Worm (Caenorhabditis elegans) whole organism, young adult: ENCODE results near the gene srh-246.

ENCODE experiments used
- B0019.2 ChIP-seq: fragments of 200-800 bp; sonication (Bioruptor generic); conservative IDR thresholded peaks from 2 replicates; pipeline ENCODE4 v1.3.6; 2022; ENCODE audit warnings: missing genetic modification reagents, missing genetic modification characterization, missing compliant biosample characterization
- B0035.1 ChIP-seq: sonication (generic microtip); optimal IDR thresholded peaks from 2 replicates; lab custom pipeline; 2016; ENCODE audit warnings: missing genetic modification characterization, mild to moderate bottlenecking, missing compliant biosample characterization, missing genotype, missing genetic modification reagents
- B0336.3 ChIP-seq: fragments of 200-800 bp; sonication (Bioruptor generic); IDR thresholded peaks from 2 replicates; pipeline ENCODE4 v1.3.6; 2022; ENCODE audit warnings: missing genetic modification characterization, missing compliant biosample characterization
- F10E7.11 ChIP-seq: sonication (generic microtip); optimal IDR thresholded peaks from 2 replicates; lab custom pipeline; 2017; ENCODE audit warnings: mild to moderate bottlenecking, missing genetic modification characterization, moderate library complexity, missing compliant biosample characterization
- F22D6.2 ChIP-seq: sonication (generic microtip); optimal IDR thresholded peaks from 2 replicates; lab custom pipeline; 2016; ENCODE audit warnings: mild to moderate bottlenecking, missing genetic modification characterization, missing compliant biosample characterization
- F52B5.7 ChIP-seq: sonication (generic microtip); optimal IDR thresholded peaks from 2 replicates; lab custom pipeline; 2016; ENCODE audit warnings: mild to moderate bottlenecking, missing genetic modification characterization, missing compliant biosample characterization
- F57A8.1 ChIP-seq: fragments of 200-800 bp; sonication (Bioruptor generic); optimal IDR thresholded peaks from 2 replicates; lab custom pipeline; 2018; ENCODE audit warnings: mild to moderate bottlenecking, missing genetic modification characterization, moderate library complexity, missing compliant biosample characterization
- Y53G8AR.9 ChIP-seq: fragments of 200-800 bp; sonication (Bioruptor generic); conservative IDR thresholded peaks from 2 replicates; pipeline ENCODE4 v1.3.6; 2022; ENCODE audit warnings: missing genetic modification reagents, missing genetic modification characterization, missing compliant biosample characterization
- Y56A3A.18 ChIP-seq: fragments of 200-800 bp; sonication (Bioruptor generic); IDR thresholded peaks from 2 replicates; pipeline ENCODE4 v1.3.6; 2022; ENCODE audit warnings: missing genetic modification reagents, missing genetic modification characterization, missing compliant biosample characterization
- Y67H2A.10 ChIP-seq: fragments of 200-800 bp; sonication (Bioruptor generic); conservative IDR thresholded peaks from 2 replicates; pipeline ENCODE4 v1.3.6; 2022; ENCODE audit warnings: missing genetic modification reagents, missing genetic modification characterization, missing compliant biosample characterization
- ceh-100 ChIP-seq: fragments of 200-800 bp; sonication (Bioruptor generic); IDR thresholded peaks from 2 replicates; pipeline ENCODE4 v1.3.6; 2022; ENCODE audit warnings: missing genetic modification reagents, missing genetic modification characterization, missing compliant biosample characterization
- ceh-27 ChIP-seq: fragments of 200-800 bp; sonication (Bioruptor generic); optimal IDR thresholded peaks from 2 replicates; lab custom pipeline; 2018; ENCODE audit warnings: mild to moderate bottlenecking, missing genetic modification characterization, moderate library complexity, missing compliant biosample characterization
- ceh-40 ChIP-seq: fragments of 200-800 bp; sonication (Bioruptor generic); IDR thresholded peaks from 2 replicates; pipeline ENCODE4 v1.3.6; 2022; ENCODE audit warnings: missing genetic modification characterization, missing compliant biosample characterization
- ceh-91 ChIP-seq: fragments of 200-800 bp; sonication (Bioruptor generic); IDR thresholded peaks from 2 replicates; pipeline ENCODE4 v1.3.6; 2022; ENCODE audit warnings: missing genetic modification reagents, missing genetic modification characterization, missing compliant biosample characterization
- dpff-1 ChIP-seq: sonication (generic microtip); optimal IDR thresholded peaks from 2 replicates; lab custom pipeline; 2017; ENCODE audit warnings: mild to moderate bottlenecking, missing genetic modification characterization, missing compliant biosample characterization
- efl-1 ChIP-seq: fragments of 150-350 bp; optimal IDR thresholded peaks from 2 replicates; lab custom pipeline; 2014; ENCODE audit warnings: missing biosample characterization, missing genetic modification reagents, missing genetic modification characterization
- ekl-4 ChIP-seq: fragments of 200-800 bp; sonication (Bioruptor generic); IDR thresholded peaks from 2 replicates; pipeline ENCODE4 v1.3.6; 2022; ENCODE audit warnings: missing genetic modification reagents, missing genetic modification characterization, missing compliant biosample characterization
- gei-17 ChIP-seq: fragments of 200-800 bp; sonication (Bioruptor generic); optimal IDR thresholded peaks from 2 replicates; lab custom pipeline; 2018; ENCODE audit warnings: mild to moderate bottlenecking, missing genetic modification characterization, missing compliant biosample characterization
- hrde-1 ChIP-seq: sonication (generic microtip); optimal IDR thresholded peaks from 2 replicates; lab custom pipeline; 2016; ENCODE audit warnings: missing genetic modification characterization, mild to moderate bottlenecking, missing compliant biosample characterization, moderate library complexity, missing genotype, missing genetic modification reagents, borderline replicate concordance
- lag-1 ChIP-seq: fragments of 200-800 bp; sonication (Bioruptor generic); IDR thresholded peaks from 2 replicates; pipeline ENCODE4 v1.3.6; 2022; ENCODE audit warnings: missing genetic modification reagents, missing genetic modification characterization, missing compliant biosample characterization
- let-526 ChIP-seq: fragments of 200-800 bp; sonication (Bioruptor generic); IDR thresholded peaks from 2 replicates; pipeline ENCODE4 v1.3.6; 2022; ENCODE audit warnings: missing genetic modification reagents, missing genetic modification characterization, missing compliant biosample characterization
- lin-26 ChIP-seq: fragments of 200-800 bp; sonication (Bioruptor generic); IDR thresholded peaks from 2 replicates; pipeline ENCODE4 v1.3.6; 2022; ENCODE audit warnings: missing genetic modification reagents, missing genetic modification characterization, missing compliant biosample characterization
- lin-54 ChIP-seq: fragments of 200-800 bp; sonication (Bioruptor generic); optimal IDR thresholded peaks from 2 replicates; lab custom pipeline; 2018; ENCODE audit warnings: mild to moderate bottlenecking, missing genetic modification characterization, missing compliant biosample characterization
- lir-1 ChIP-seq: fragments of 200-800 bp; sonication (Bioruptor generic); conservative IDR thresholded peaks from 2 replicates; pipeline ENCODE4 v1.3.6; 2022; ENCODE audit warnings: missing genetic modification reagents, missing genetic modification characterization, missing compliant biosample characterization
- madf-3 ChIP-seq: fragments of 200-800 bp; sonication (Bioruptor generic); IDR thresholded peaks from 2 replicates; pipeline ENCODE4 v1.3.6; 2022; ENCODE audit warnings: missing genetic modification reagents, missing genetic modification characterization, missing compliant biosample characterization
- mel-28 ChIP-seq: sonication (generic microtip); optimal IDR thresholded peaks from 2 replicates; lab custom pipeline; 2016; ENCODE audit warnings: borderline replicate concordance, mild to moderate bottlenecking, missing genetic modification characterization, missing compliant biosample characterization
- nfyb-1 ChIP-seq: fragments of 200-800 bp; sonication (Bioruptor generic); IDR thresholded peaks from 2 replicates; pipeline ENCODE4 v1.3.6; 2022; ENCODE audit warnings: missing genetic modification reagents, missing genetic modification characterization, missing compliant biosample characterization
- nhr-179 ChIP-seq: sonication (generic microtip); optimal IDR thresholded peaks from 2 replicates; lab custom pipeline; 2016; ENCODE audit warnings: mild to moderate bottlenecking, missing genetic modification characterization, missing compliant biosample characterization
- nhr-27 ChIP-seq: fragments of 200-800 bp; sonication (Bioruptor generic); optimal IDR thresholded peaks from 2 replicates; lab custom pipeline; 2018; ENCODE audit warnings: mild to moderate bottlenecking, missing genetic modification characterization, moderate library complexity, missing compliant biosample characterization
- rec-8 ChIP-seq, 2 experiments: sonication (generic microtip); optimal IDR thresholded peaks; 2 replicates each; lab custom pipeline; 2016; ENCODE audit warnings: mild to moderate bottlenecking in 2 of 2, missing genetic modification characterization in 2 of 2, missing genetic modification reagents in 2 of 2, missing genotype in 2 of 2, missing biosample characterization in 1 of 2, missing compliant biosample characterization in 1 of 2, moderate library complexity in 1 of 2
- sdz-38 ChIP-seq: sonication (generic microtip); optimal IDR thresholded peaks from 2 replicates; lab custom pipeline; 2016; ENCODE audit warnings: missing genotype, missing genetic modification characterization, missing compliant biosample characterization
- snpc-4 ChIP-seq, 5 experiments: fragments of 150-350 bp in 1 of 5; sonication (generic microtip) in 4 of 5; optimal IDR thresholded peaks; 2 replicates each; lab custom pipeline; 2014 to 2018; ENCODE audit warnings: missing genetic modification characterization in 5 of 5, missing biosample characterization in 3 of 5, antibody characterized with exemption in 2 of 5, mild to moderate bottlenecking in 2 of 5, missing compliant biosample characterization in 2 of 5, missing genotype in 2 of 5, moderate library complexity in 2 of 5, missing genetic modification reagents in 1 of 5
- somi-1 ChIP-seq: fragments of 200-800 bp; sonication (Bioruptor generic); optimal IDR thresholded peaks from 2 replicates; lab custom pipeline; 2018; ENCODE audit warnings: mild to moderate bottlenecking, missing genetic modification characterization, missing compliant biosample characterization
- ztf-18 ChIP-seq: sonication (generic microtip); optimal IDR thresholded peaks from 2 replicates; lab custom pipeline; 2016; ENCODE audit warnings: missing genotype, mild to moderate bottlenecking, missing genetic modification characterization, missing compliant biosample characterization
- ztf-22 ChIP-seq: fragments of 200-800 bp; sonication (Bioruptor generic); optimal IDR thresholded peaks from 2 replicates; lab custom pipeline; 2018; ENCODE audit warnings: mild to moderate bottlenecking, missing genetic modification characterization, moderate library complexity, missing compliant biosample characterization

The srh-246 gene

DNA sequence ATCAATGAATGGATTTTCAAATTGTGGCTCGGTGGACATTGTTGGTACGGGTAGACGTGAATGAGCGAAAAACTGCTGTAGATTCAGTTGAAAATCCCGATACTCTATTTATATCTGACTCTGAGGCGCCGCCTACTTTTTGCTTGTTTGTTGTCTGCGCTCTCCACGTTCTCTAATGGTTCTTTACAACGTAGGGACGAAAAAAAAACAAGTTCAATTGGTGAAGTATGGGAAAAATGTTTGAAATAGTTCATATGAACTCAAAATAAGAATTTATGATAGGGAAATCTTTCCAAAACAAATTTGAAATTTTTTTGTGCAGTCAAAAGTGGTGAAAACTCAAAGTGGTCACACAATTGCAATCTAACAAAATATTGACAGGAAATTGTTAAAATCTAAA is 22.7 kb downstream of the srh-246 start, which contains the start of gene F48G7.10:
Gene F48G7.10, minus strand, starts transcription at position 101 of the 400 bp plus-strand sequence.
- TF ChIP-seq lin-54 (GFP tag; lab: Kevin White, UChicago) (no peak), hrde-1 (tag; lab: Kevin White, UChicago) (no peak), somi-1 (GFP tag; lab: Kevin White, UChicago) (no peak), B0336.3 (no peak), Y67H2A.10 (GFP tag; lab: Robert Waterston, UW) (no peak), ceh-27 (GFP tag; lab: Kevin White, UChicago) (no peak), ceh-40 (GFP tag; lab: Robert Waterston, UW) (no peak), sdz-38 (tag; lab: Kevin White, UChicago) (no peak), nhr-27 (tag; lab: Kevin White, UChicago) (no peak), madf-3 (GFP tag; lab: Robert Waterston, UW) (no peak), F52B5.7 (tag; lab: Kevin White, UChicago) (no peak), lir-1 (GFP tag; lab: Robert Waterston, UW) (no peak)
- TF ChIP-seq, all 124 proteins: peak for 0

DNA sequence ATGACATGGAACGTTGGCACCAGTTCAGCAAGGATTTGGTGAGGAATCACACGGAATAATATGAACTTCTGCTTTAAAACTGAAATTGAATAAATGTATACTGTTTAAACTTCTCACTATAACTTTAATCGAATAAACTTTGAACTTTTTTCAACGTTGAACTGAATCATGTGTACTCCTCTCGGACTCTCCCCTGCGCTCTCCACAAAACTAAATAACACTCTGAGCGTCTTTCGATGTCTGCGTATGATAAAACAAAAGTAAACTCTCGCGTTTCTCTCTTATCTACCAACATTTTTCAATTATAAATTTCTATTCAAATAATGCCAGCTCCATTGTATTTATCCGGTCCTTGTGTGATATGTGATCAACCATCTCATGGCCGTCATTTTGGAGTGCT is 25.7 kb downstream of the srh-246 start:
- TF ChIP-seq let-526 (no peak), efl-1 (GFP tag; lab: Kevin White, UChicago) (no peak), dpff-1 (no peak), F57A8.1 (GFP tag; lab: Kevin White, UChicago) (no peak), lin-26 (GFP tag; lab: Robert Waterston, UW) (no peak), nhr-179 (no peak), ztf-18 (tag; lab: Kevin White, UChicago) (no peak), ceh-91 (GFP tag; lab: Robert Waterston, UW) (no peak), Y56A3A.18 (GFP tag; lab: Robert Waterston, UW) (no peak), ceh-100 (GFP tag; lab: Robert Waterston, UW) (no peak), F10E7.11 (tag; lab: Kevin White, UChicago) (no peak), F22D6.2 (tag; lab: Kevin White, UChicago) (no peak), B0019.2 (GFP tag; lab: Robert Waterston, UW) (no peak), ztf-22 (GFP tag; lab: Kevin White, UChicago) (no peak), lag-1 (GFP tag; lab: Robert Waterston, UW) (no peak), ekl-4 (GFP tag; lab: Robert Waterston, UW) (no peak), ceh-40 (GFP tag; lab: Robert Waterston, UW) (no peak), hrde-1 (tag; lab: Kevin White, UChicago) (no peak), gei-17 (GFP tag; lab: Kevin White, UChicago) (no peak)

DNA sequence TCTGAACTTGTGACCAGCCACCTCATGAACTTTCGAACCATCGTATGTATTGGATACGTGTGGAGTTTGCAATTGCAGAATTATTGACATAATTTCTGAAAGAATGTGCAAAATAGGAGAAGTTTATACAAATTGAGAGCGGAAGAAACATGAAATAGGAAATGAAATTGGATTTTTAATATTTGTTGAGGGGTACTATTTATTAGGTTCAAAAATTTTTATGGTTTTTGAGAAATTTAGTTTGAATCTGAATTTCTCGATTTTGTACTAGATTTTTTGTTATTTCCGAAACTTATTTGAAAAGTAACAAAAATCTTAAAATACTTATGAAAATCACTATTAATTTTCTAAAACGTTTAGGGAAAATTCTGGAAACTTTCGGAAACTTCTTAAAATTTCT is 29.1 kb downstream of the srh-246 start, which contains the start of gene F48G7.9:
Gene F48G7.9, minus strand, starts transcription at position 101 of the 400 bp plus-strand sequence.
- TF ChIP-seq Y53G8AR.9 (GFP tag; lab: Robert Waterston, UW) (no peak), B0035.1 (tag; lab: Kevin White, UChicago) (no peak), lin-54 (GFP tag; lab: Kevin White, UChicago) (no peak), nfyb-1 (no peak), snpc-4 (GFP tag; optimal IDR thresholded peaks at IDR 0.05; lab: Kevin White, UChicago) (no peak), snpc-4 (tag; optimal IDR thresholded peaks at IDR 0.05; lab: Kevin White, UChicago) (no peak), mel-28 (tag; lab: Kevin White, UChicago) (no peak), rec-8 (tag; optimal IDR thresholded peaks at IDR 0.05; lab: Kevin White, UChicago) (no peak), Y56A3A.18 (GFP tag; lab: Robert Waterston, UW) (no peak), B0019.2 (GFP tag; lab: Robert Waterston, UW) (no peak), ceh-40 (GFP tag; lab: Robert Waterston, UW) (no peak)
